Fruit fly (Drosophila melanogaster) whole organism, wandering third instar larva: ENCODE measurements around the gene Fancl.

ENCODE experiments used
- Abd-B ChIP-seq: fragments of >200 bp; optimal IDR thresholded peaks from 2 replicates; lab custom pipeline; 2017; ENCODE audit warnings: missing biosample characterization, missing genetic modification characterization
- CG9705 ChIP-seq: fragments of 200-800 bp; sonication (Bioruptor generic); optimal IDR thresholded peaks from 2 replicates; lab custom pipeline; 2018; ENCODE audit warnings: missing biosample characterization, mild to moderate bottlenecking, missing genetic modification characterization
- CrebA ChIP-seq: fragments of 200-800 bp; sonication (Bioruptor generic); optimal IDR thresholded peaks from 2 replicates; lab custom pipeline; 2016; ENCODE audit warnings: missing biosample characterization, mild to moderate bottlenecking, missing genetic modification characterization, borderline replicate concordance
- Dfd ChIP-seq: fragments of >200 bp; optimal IDR thresholded peaks from 2 replicates; lab custom pipeline; 2017; ENCODE audit warnings: missing biosample characterization, missing genetic modification characterization
- Dif ChIP-seq: fragments of 200-275, 200-300 bp; sonication (Bioruptor generic); optimal IDR thresholded peaks from 2 replicates; lab custom pipeline; 2018; ENCODE audit warnings: missing biosample characterization, missing genetic modification characterization; ENCODE audit not compliant: partially characterized antibody
- HLH106 ChIP-seq: fragments of 200-800 bp; optimal IDR thresholded peaks from 3 replicates; lab custom pipeline; 2019; ENCODE audit warnings: missing biosample characterization, mild to moderate bottlenecking, missing genetic modification characterization, moderate library complexity
- Hnf4 ChIP-seq: fragments of 200-800 bp; sonication (Bioruptor generic); optimal IDR thresholded peaks from 2 replicates; lab custom pipeline; 2016; ENCODE audit warnings: missing biosample characterization, mild to moderate bottlenecking, missing genetic modification characterization
- Hr78 ChIP-seq: fragments of >200 bp; optimal IDR thresholded peaks from 2 replicates; lab custom pipeline; 2017; ENCODE audit warnings: missing biosample characterization, missing genetic modification characterization
- Hr83 ChIP-seq: fragments of 200-300 bp; sonication (Bioruptor generic); optimal IDR thresholded peaks from 2 replicates; lab custom pipeline; 2016; ENCODE audit warnings: missing biosample characterization, mild to moderate bottlenecking, missing genetic modification characterization, moderate library complexity; ENCODE audit not compliant: poor library complexity, severe bottlenecking
- Jra ChIP-seq: sonication (Bioruptor generic); optimal IDR thresholded peaks from 2 replicates; lab custom pipeline; 2016; ENCODE audit warnings: missing biosample characterization, missing genetic modification characterization
- Myc ChIP-seq: fragments of >200 bp; optimal IDR thresholded peaks from 2 replicates; lab custom pipeline; 2017
- N ChIP-seq: fragments of >200 bp; optimal IDR thresholded peaks from 2 replicates; lab custom pipeline; 2018; ENCODE audit warnings: missing biosample characterization, missing external identifiers, missing genetic modification characterization
- OdsH ChIP-seq: fragments of 200-800 bp; sonication (Bioruptor generic); optimal IDR thresholded peaks from 2 replicates; lab custom pipeline; 2016; ENCODE audit warnings: missing biosample characterization, mild to moderate bottlenecking, missing genetic modification characterization
- Rel ChIP-seq, 2 experiments: fragments of 200-800 bp; sonication (Bioruptor generic) in 1 of 2; optimal IDR thresholded peaks; 2 replicates in 1 of 2; 3 replicates in 1 of 2; lab custom pipeline; 2016 to 2019; ENCODE audit warnings: mild to moderate bottlenecking in 2 of 2, missing biosample characterization in 2 of 2, missing genetic modification characterization in 2 of 2, moderate library complexity in 1 of 2
- Sp1 ChIP-seq: fragments of 200-800 bp; sonication (Bioruptor generic); optimal IDR thresholded peaks from 3 replicates; lab custom pipeline; 2019; ENCODE audit warnings: missing biosample characterization, mild to moderate bottlenecking, missing genetic modification characterization, moderate library complexity
- Vsx2 ChIP-seq: fragments of 200-300, 225-300 bp; sonication (Bioruptor generic); optimal IDR thresholded peaks from 2 replicates; lab custom pipeline; 2018; ENCODE audit warnings: missing biosample characterization, missing genetic modification characterization; ENCODE audit not compliant: partially characterized antibody
- br ChIP-seq: fragments of 200-800 bp; sonication (Bioruptor generic); optimal IDR thresholded peaks from 2 replicates; lab custom pipeline; 2016; ENCODE audit warnings: missing biosample characterization, missing genetic modification characterization
- brk ChIP-seq: fragments of 200-800 bp; sonication (Bioruptor generic); optimal IDR thresholded peaks from 2 replicates; lab custom pipeline; 2016; ENCODE audit warnings: missing biosample characterization, mild to moderate bottlenecking, missing genetic modification characterization
- dl ChIP-seq, 2 experiments: fragments of 175-275, 200-275 bp in 1 of 2; fragments of 200-275 bp in 1 of 2; sonication (Bioruptor generic); optimal IDR thresholded peaks; lab custom pipeline; 2018; ENCODE audit warnings: mild to moderate bottlenecking in 2 of 2, missing biosample characterization in 2 of 2, missing genetic modification characterization in 2 of 2, moderate library complexity in 2 of 2; ENCODE audit not compliant: partially characterized antibody in 2 of 2, insufficient read depth in 1 of 2
- dmrt93B ChIP-seq: fragments of 200-800 bp; sonication (Bioruptor generic); optimal IDR thresholded peaks from 2 replicates; lab custom pipeline; 2018; ENCODE audit warnings: missing biosample characterization, mild to moderate bottlenecking, missing genetic modification characterization
- dsf ChIP-seq: sonication (Bioruptor generic); optimal IDR thresholded peaks from 2 replicates; lab custom pipeline; 2016; ENCODE audit warnings: missing biosample characterization, missing genetic modification characterization, borderline replicate concordance
- ey ChIP-seq: fragments of 200-800 bp; sonication (Bioruptor generic); optimal IDR thresholded peaks from 2 replicates; lab custom pipeline; 2016; ENCODE audit warnings: missing biosample characterization, missing genetic modification characterization
- foxo ChIP-seq, 2 experiments: fragments of 200-800 bp; sonication (Bioruptor generic); optimal IDR thresholded peaks; 2 replicates in 1 of 2; 3 replicates in 1 of 2; lab custom pipeline; 2016 to 2017; ENCODE audit warnings: missing biosample characterization in 2 of 2, missing genetic modification characterization in 2 of 2
- fru ChIP-seq: fragments of 200-800 bp; sonication (Bioruptor generic); optimal IDR thresholded peaks from 3 replicates; lab custom pipeline; 2016; ENCODE audit warnings: missing biosample characterization, mild to moderate bottlenecking, missing genetic modification characterization
- h ChIP-seq: fragments of 200-800 bp; sonication (Bioruptor generic); optimal IDR thresholded peaks from 3 replicates; lab custom pipeline; 2016; ENCODE audit warnings: missing biosample characterization, mild to moderate bottlenecking, missing genetic modification characterization
- jim ChIP-seq: fragments of 175-275, 200-325 bp; sonication (Bioruptor generic); optimal IDR thresholded peaks from 2 replicates; lab custom pipeline; 2016; ENCODE audit warnings: missing biosample characterization, mild to moderate bottlenecking, missing genetic modification characterization
- pan ChIP-seq: fragments of >200 bp; optimal IDR thresholded peaks from 2 replicates; lab custom pipeline; 2017
- psq ChIP-seq: fragments of 200-800 bp; sonication (Bioruptor generic); optimal IDR thresholded peaks from 3 replicates; lab custom pipeline; 2017; ENCODE audit warnings: missing biosample characterization, mild to moderate bottlenecking, missing genetic modification characterization, moderate library complexity
- rgr ChIP-seq: fragments of 200-800 bp; sonication (Bioruptor generic); optimal IDR thresholded peaks from 3 replicates; lab custom pipeline; 2016; ENCODE audit warnings: missing biosample characterization, mild to moderate bottlenecking, missing genetic modification characterization
- sage ChIP-seq: fragments of 200-800 bp; sonication (Bioruptor generic); optimal IDR thresholded peaks from 2 replicates; lab custom pipeline; 2016; ENCODE audit warnings: missing biosample characterization, mild to moderate bottlenecking, missing genetic modification characterization
- sv ChIP-seq: fragments of 200-800 bp; sonication (Bioruptor generic); optimal IDR thresholded peaks from 3 replicates; lab custom pipeline; 2016; ENCODE audit warnings: missing biosample characterization, missing genetic modification characterization
- tai ChIP-seq: sonication (Bioruptor generic); optimal IDR thresholded peaks from 2 replicates; lab custom pipeline; 2016; ENCODE audit warnings: missing biosample characterization, missing genetic modification characterization
- usp ChIP-seq: fragments of >200 bp; optimal IDR thresholded peaks from 2 replicates; lab custom pipeline; 2017; ENCODE audit warnings: missing biosample characterization, missing genetic modification characterization
- woc ChIP-seq: sonication (Bioruptor generic); optimal IDR thresholded peaks from 2 replicates; lab custom pipeline; 2016; ENCODE audit warnings: missing biosample characterization, mild to moderate bottlenecking, missing genetic modification characterization

Fancl gene

DNA sequence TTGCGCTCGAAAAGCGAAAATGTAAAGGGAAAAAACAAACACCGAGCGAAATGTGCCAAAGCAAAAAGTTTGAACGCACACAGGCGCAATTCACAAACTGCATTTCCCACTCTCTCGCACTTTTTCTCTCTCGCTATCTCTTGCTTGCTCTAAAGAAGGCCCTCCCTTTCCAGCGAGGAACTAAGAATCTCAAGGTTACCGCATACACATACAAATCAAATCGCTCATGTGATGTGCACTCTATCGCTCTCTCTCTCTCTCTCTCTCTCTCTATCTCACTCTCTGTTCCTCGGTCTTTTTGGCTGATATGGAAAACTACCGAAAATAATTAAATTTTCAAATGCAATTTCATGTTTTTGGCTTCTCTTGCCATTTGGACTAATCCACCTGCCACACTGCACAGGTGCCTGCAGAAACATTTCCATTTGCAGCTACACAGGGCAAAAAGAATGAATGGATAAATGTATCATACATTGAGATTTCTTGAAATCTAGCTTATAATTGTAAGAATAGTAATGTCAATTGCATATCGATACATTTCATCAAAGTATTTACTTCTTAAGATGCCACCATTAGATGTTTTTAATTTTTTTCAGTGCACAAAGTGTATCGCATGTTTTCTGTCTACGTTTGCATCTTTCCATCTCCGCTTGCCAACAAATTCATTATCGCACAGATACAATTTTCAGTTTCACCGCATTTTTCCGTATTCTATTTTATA, 26.8 kb upstream of the Fancl start:
- peak; percentile 71 for TF ChIP-seq Hnf4 (GFP tag; lab: Kevin White, UChicago)
- peak; percentile 73 for TF ChIP-seq h (GFP tag; lab: Kevin White, UChicago)
- peak; percentile 67 for TF ChIP-seq fru (GFP tag; lab: Kevin White, UChicago)
- peak; percentile 32 for TF ChIP-seq Dif (GFP tag; lab: Kevin White, UChicago)
- TF ChIP-seq dsf (GFP tag; lab: Kevin White, UChicago): peak; percentile 29
- TF ChIP-seq N (GFP tag; lab: Kevin White, UChicago): peak; percentile 24
- TF ChIP-seq br (GFP tag; lab: Kevin White, UChicago): peak; percentile 52
- no peak for TF ChIP-seq jim (GFP tag; lab: Kevin White, UChicago)
- TF ChIP-seq psq (GFP tag; lab: Kevin White, UChicago): peak; percentile 38
- peak in 1 of 2 experiments; percentile 3 for TF ChIP-seq dl (GFP tag; optimal IDR thresholded peaks at IDR 0.05; lab: Kevin White, UChicago; ENCODE audit: insufficient read depth in 1 of 2, partially characterized antibody in 2 of 2)
- TF ChIP-seq OdsH: peak; percentile 66
- peak; percentile 11 for TF ChIP-seq dmrt93B (GFP tag; lab: Kevin White, UChicago)
- peak; percentile 43 for TF ChIP-seq Sp1 (GFP tag; lab: Kevin White, UChicago)
- peak in 1 of 2 experiments; percentile 75 for TF ChIP-seq foxo (GFP tag; optimal IDR thresholded peaks at IDR 0.05; lab: Kevin White, UChicago)
- TF ChIP-seq Dfd (GFP tag; lab: Kevin White, UChicago): no peak
- peak; percentile 24 for TF ChIP-seq brk
- no peak for TF ChIP-seq usp (GFP tag; lab: Kevin White, UChicago)
- peak; percentile 79 for TF ChIP-seq ey (GFP tag; lab: Kevin White, UChicago)
- TF ChIP-seq Hr78 (GFP tag; lab: Kevin White, UChicago): no peak
- TF ChIP-seq Jra (GFP tag; lab: Kevin White, UChicago): peak; percentile 57
- no peak for TF ChIP-seq Vsx2 (GFP tag; lab: Kevin White, UChicago)
- peak; percentile 20 for TF ChIP-seq woc (GFP tag; lab: Kevin White, UChicago)
- TF ChIP-seq tai (GFP tag; lab: Kevin White, UChicago): peak; percentile 53
- TF ChIP-seq Rel (GFP tag; optimal IDR thresholded peaks at IDR 0.05; lab: Kevin White, UChicago): no peak
- no peak for TF ChIP-seq Rel (tag; optimal IDR thresholded peaks at IDR 0.05; lab: Kevin White, UChicago)
- no peak for TF ChIP-seq sage
- peak; percentile 80 for TF ChIP-seq rgr (GFP tag; lab: Kevin White, UChicago)
- TF ChIP-seq HLH106: peak; percentile 58
- TF ChIP-seq, all 38 proteins: peak for 20

dm6 chr3R:10078468-10079143, 25.9 kb upstream of the Fancl start:
- TF ChIP-seq Hr83 (GFP tag; lab: Kevin White, UChicago) (no peak), pan (no peak), psq (GFP tag; lab: Kevin White, UChicago) (no peak), sage (no peak), sv (GFP tag; lab: Kevin White, UChicago) (no peak), Sp1 (GFP tag; lab: Kevin White, UChicago) (no peak), brk (no peak), Jra (GFP tag; lab: Kevin White, UChicago) (no peak), Myc (lab: Kevin White, UChicago) (no peak), foxo (GFP tag; optimal IDR thresholded peaks at IDR 0.05; lab: Kevin White, UChicago) (no peak), OdsH (no peak), br (GFP tag; lab: Kevin White, UChicago) (no peak), Abd-B (GFP tag; lab: Kevin White, UChicago) (no peak), Dif (GFP tag; lab: Kevin White, UChicago) (no peak), Hnf4 (GFP tag; lab: Kevin White, UChicago) (no peak), Dfd (GFP tag; lab: Kevin White, UChicago) (no peak), CrebA (GFP tag; lab: Kevin White, UChicago) (no peak), Rel (GFP tag; optimal IDR thresholded peaks at IDR 0.05; lab: Kevin White, UChicago) (no peak), Rel (tag; optimal IDR thresholded peaks at IDR 0.05; lab: Kevin White, UChicago) (no peak), CG9705 (GFP tag; lab: Kevin White, UChicago) (no peak)
- TF ChIP-seq, all 38 proteins: peak for 0
